Fruit fly (Drosophila melanogaster) whole organism, embryonic: ENCODE measurements around the gene RpS12.

Experiments
- CG10267 ChIP-seq: fragments of 200-800 bp; sonication (Bioruptor generic); optimal IDR thresholded peaks from 2 replicates; lab custom pipeline; 2018; ENCODE audit warnings: missing biosample characterization, mild to moderate bottlenecking, missing genetic modification characterization, moderate library complexity
- CG11247 ChIP-seq: fragments of 200-800 bp; sonication (Bioruptor generic); IDR thresholded peaks from 2 replicates; pipeline ENCODE4 v1.3.6; 2022; ENCODE audit warnings: missing biosample characterization, missing genetic modification characterization
- CG11560 ChIP-seq: fragments of 200-800 bp; sonication (Bioruptor generic); IDR thresholded peaks from 3 replicates; pipeline ENCODE4 v1.3.6; 2022; ENCODE audit warnings: missing biosample characterization, missing genetic modification characterization
- CG12071 ChIP-seq: fragments of 200-800 bp; sonication (Bioruptor generic); optimal IDR thresholded peaks from 3 replicates; lab custom pipeline; 2018; ENCODE audit warnings: missing biosample characterization, mild to moderate bottlenecking, missing genetic modification characterization
- CG13624 ChIP-seq: fragments of 200-800 bp; sonication (Bioruptor generic); optimal IDR thresholded peaks from 2 replicates; lab custom pipeline; 2016; ENCODE audit warnings: missing biosample characterization, missing genetic modification characterization
- CG34422 ChIP-seq: fragments of 200-800 bp; sonication (Bioruptor generic); IDR thresholded peaks from 3 replicates; pipeline ENCODE4 v1.3.6; 2022; ENCODE audit warnings: missing biosample characterization, missing genetic modification characterization
- CG42726 ChIP-seq: fragments of 200-800 bp; sonication (Bioruptor generic); IDR thresholded peaks from 2 replicates; pipeline ENCODE4 v1.3.6; 2022; ENCODE audit warnings: missing biosample characterization, missing genetic modification characterization; ENCODE audit not compliant: partially characterized antibody
- CG6175 ChIP-seq: fragments of 200-800 bp; sonication (Bioruptor generic); IDR thresholded peaks from 3 replicates; pipeline ENCODE4 v1.3.6; 2022; ENCODE audit warnings: missing biosample characterization, missing genetic modification characterization
- CG7357 ChIP-seq: fragments of 200-800 bp; sonication (Bioruptor generic); IDR thresholded peaks from 3 replicates; pipeline ENCODE4 v1.3.6; 2022; ENCODE audit warnings: missing biosample characterization, missing genetic modification characterization
- CG7987 ChIP-seq: fragments of 200-800 bp; sonication (Bioruptor generic); optimal IDR thresholded peaks from 2 replicates; lab custom pipeline; 2018; ENCODE audit warnings: missing biosample characterization, mild to moderate bottlenecking, missing genetic modification characterization, moderate library complexity
- CG9609 ChIP-seq: fragments of 200-800 bp; sonication (Bioruptor generic); optimal IDR thresholded peaks from 3 replicates; lab custom pipeline; 2016; ENCODE audit warnings: missing biosample characterization, missing genetic modification characterization
- CG9797 ChIP-seq: fragments of 200-800 bp; sonication (Bioruptor generic); optimal IDR thresholded peaks from 3 replicates; lab custom pipeline; 2018; ENCODE audit warnings: missing biosample characterization, mild to moderate bottlenecking, missing genetic modification characterization
- D19B ChIP-seq: fragments of 200-800 bp; sonication (Bioruptor generic); optimal IDR thresholded peaks from 2 replicates; lab custom pipeline; 2017; ENCODE audit warnings: missing biosample characterization, mild to moderate bottlenecking, missing genetic modification characterization
- Gsc ChIP-seq: fragments of 200-800 bp; sonication (Bioruptor generic); IDR thresholded peaks from 2 replicates; pipeline ENCODE4 v1.3.6; 2022; ENCODE audit warnings: missing biosample characterization, missing genetic modification characterization
- Gug ChIP-seq: fragments of 200-800 bp; sonication (Bioruptor generic); IDR thresholded peaks from 4 replicates; pipeline ENCODE4 v1.3.6; 2022; ENCODE audit warnings: missing biosample characterization, missing genetic modification characterization
- HHEX ChIP-seq: fragments of 200-800 bp; sonication (Bioruptor generic); optimal IDR thresholded peaks from 3 replicates; lab custom pipeline; 2017; ENCODE audit warnings: missing biosample characterization, mild to moderate bottlenecking, missing genetic modification characterization, missing genetic modification reagents
- Hmr ChIP-seq: fragments of 200-800 bp; sonication (Bioruptor generic); optimal IDR thresholded peaks from 3 replicates; lab custom pipeline; 2017; ENCODE audit warnings: mild to moderate bottlenecking, missing biosample characterization, missing genetic modification reagents, missing genetic modification characterization
- Hr51 ChIP-seq, 2 experiments: fragments of 200-800 bp; sonication (Bioruptor generic); optimal IDR thresholded peaks; 2 replicates in 1 of 2; 3 replicates in 1 of 2; lab custom pipeline; 2016 to 2018; ENCODE audit warnings: missing biosample characterization in 2 of 2, missing genetic modification characterization in 2 of 2, mild to moderate bottlenecking in 1 of 2, moderate library complexity in 1 of 2
- NFAT ChIP-seq: fragments of 200-800 bp; sonication (Bioruptor generic); IDR thresholded peaks from 2 replicates; pipeline ENCODE4 v1.3.6; 2022; ENCODE audit warnings: missing biosample characterization, missing genetic modification characterization
- Optix ChIP-seq: fragments of 200-800 bp; sonication (Bioruptor generic); IDR thresholded peaks from 3 replicates; pipeline ENCODE4 v1.3.6; 2022; ENCODE audit warnings: missing biosample characterization, missing genetic modification characterization
- PHDP ChIP-seq: fragments of 200-800 bp; sonication (Bioruptor generic); optimal IDR thresholded peaks from 3 replicates; lab custom pipeline; 2018; ENCODE audit warnings: missing biosample characterization, mild to moderate bottlenecking, missing genetic modification characterization, moderate library complexity
- Side ChIP-seq: fragments of 200-800 bp; sonication (Bioruptor generic); optimal IDR thresholded peaks from 2 replicates; lab custom pipeline; 2016; ENCODE audit warnings: missing biosample characterization, missing genetic modification characterization
- Spps ChIP-seq: fragments of 200-800 bp; sonication (Bioruptor generic); optimal IDR thresholded peaks from 2 replicates; lab custom pipeline; 2018; ENCODE audit warnings: missing biosample characterization, mild to moderate bottlenecking, missing genetic modification characterization
- Sry-δ ChIP-seq: fragments of 200-800 bp; sonication (Bioruptor generic); optimal IDR thresholded peaks from 2 replicates; lab custom pipeline; 2016; ENCODE audit warnings: missing biosample characterization, missing genetic modification characterization
- Vsx1 ChIP-seq: fragments of 200-800 bp; sonication (Bioruptor generic); optimal IDR thresholded peaks from 2 replicates; lab custom pipeline; 2017; ENCODE audit warnings: missing biosample characterization, mild to moderate bottlenecking, missing genetic modification characterization, missing genetic modification reagents
- bigmax ChIP-seq: fragments of 200-800 bp; sonication (Bioruptor generic); optimal IDR thresholded peaks from 2 replicates; lab custom pipeline; 2018; ENCODE audit warnings: missing biosample characterization, mild to moderate bottlenecking, missing genetic modification characterization
- crc ChIP-seq: fragments of 200-800 bp; sonication (Bioruptor generic); optimal IDR thresholded peaks from 2 replicates; lab custom pipeline; 2016; ENCODE audit warnings: missing biosample characterization, missing genetic modification characterization
- cwo ChIP-seq: fragments of 200-800 bp; sonication (Bioruptor generic); optimal IDR thresholded peaks from 3 replicates; lab custom pipeline; 2017; ENCODE audit warnings: missing biosample characterization, missing genetic modification characterization, mild to moderate bottlenecking, moderate library complexity, missing genetic modification reagents
- dati ChIP-seq: fragments of 200-800 bp; sonication (Bioruptor generic); IDR thresholded peaks from 2 replicates; pipeline ENCODE4 v1.3.6; 2022; ENCODE audit warnings: missing biosample characterization, missing genetic modification characterization
- esg ChIP-seq: fragments of 200-800 bp; sonication (Bioruptor generic); conservative IDR thresholded peaks from 2 replicates; pipeline ENCODE4 v1.3.6; 2022; ENCODE audit warnings: missing biosample characterization, missing genetic modification characterization
- ewg ChIP-seq: fragments of 200-800 bp; sonication (Bioruptor generic); optimal IDR thresholded peaks from 3 replicates; lab custom pipeline; 2017; ENCODE audit warnings: mild to moderate bottlenecking, missing biosample characterization, missing genetic modification reagents, missing genetic modification characterization
- fu2 ChIP-seq: fragments of 200-800 bp; sonication (Bioruptor generic); optimal IDR thresholded peaks from 2 replicates; lab custom pipeline; 2016; ENCODE audit warnings: missing biosample characterization, missing genetic modification characterization
- gcm2 ChIP-seq: fragments of 200-800 bp; sonication (Bioruptor generic); optimal IDR thresholded peaks from 2 replicates; lab custom pipeline; 2016; ENCODE audit warnings: missing biosample characterization, missing genetic modification characterization
- her ChIP-seq: fragments of 200-800 bp; sonication (Bioruptor generic); optimal IDR thresholded peaks from 2 replicates; lab custom pipeline; 2016; ENCODE audit warnings: missing biosample characterization, missing genetic modification characterization
- hkb ChIP-seq, 2 experiments: fragments of 200-800 bp in 1 of 2; fragments of >200 bp in 1 of 2; sonication (Bioruptor generic) in 1 of 2; IDR thresholded peaks in 1 of 2; optimal IDR thresholded peaks in 1 of 2; 2 replicates each; pipeline versions ENCODE4 v1.3.6 to Lab custom; 2017 to 2022; ENCODE audit warnings: missing biosample characterization in 1 of 2, missing genetic modification characterization in 1 of 2
- inv ChIP-seq: fragments of 200-800 bp; sonication (Bioruptor generic); IDR thresholded peaks from 2 replicates; pipeline ENCODE4 v1.3.6; 2022; ENCODE audit warnings: missing biosample characterization, missing genetic modification characterization; ENCODE audit not compliant: partially characterized antibody
- klu ChIP-seq: fragments of 200-800 bp; sonication (Bioruptor generic); IDR thresholded peaks from 2 replicates; pipeline ENCODE4 v1.3.6; 2022; ENCODE audit warnings: missing biosample characterization, missing genetic modification characterization
- luna ChIP-seq: fragments of 200-800 bp; sonication (Bioruptor generic); optimal IDR thresholded peaks from 2 replicates; lab custom pipeline; 2016; ENCODE audit warnings: missing biosample characterization, missing genetic modification characterization
- repo ChIP-seq: fragments of 200-800 bp; sonication (Bioruptor generic); optimal IDR thresholded peaks from 2 replicates; lab custom pipeline; 2016; ENCODE audit warnings: missing biosample characterization, missing genetic modification characterization
- run ChIP-seq: fragments of 200-800 bp; sonication (Bioruptor generic); optimal IDR thresholded peaks from 3 replicates; lab custom pipeline; 2018; ENCODE audit warnings: missing biosample characterization, mild to moderate bottlenecking, missing genetic modification characterization
- sisA ChIP-seq: fragments of 200-800 bp; sonication (Bioruptor generic); IDR thresholded peaks from 2 replicates; pipeline ENCODE4 v1.3.6; 2022; ENCODE audit warnings: missing biosample characterization, missing genetic modification characterization
- tap ChIP-seq: fragments of 200-800 bp; optimal IDR thresholded peaks from 3 replicates; lab custom pipeline; 2019; ENCODE audit warnings: missing biosample characterization, mild to moderate bottlenecking, missing genetic modification characterization, moderate library complexity
- tio ChIP-seq: fragments of 200-800 bp; sonication (Bioruptor generic); optimal IDR thresholded peaks from 2 replicates; lab custom pipeline; 2017; ENCODE audit warnings: missing biosample characterization, missing genetic modification characterization, inconsistent platforms
- tna ChIP-seq: fragments of 200-800 bp; sonication (Bioruptor generic); IDR thresholded peaks from 2 replicates; pipeline ENCODE4 v1.3.6; 2022; ENCODE audit warnings: missing biosample characterization, missing genetic modification characterization; ENCODE audit not compliant: partially characterized antibody
- tup ChIP-seq: fragments of 200-800 bp; sonication (Bioruptor generic); optimal IDR thresholded peaks from 2 replicates; lab custom pipeline; 2016; ENCODE audit warnings: missing biosample characterization, mild to moderate bottlenecking, missing genetic modification characterization, moderate library complexity
- twi ChIP-seq: fragments of 200-800 bp; optimal IDR thresholded peaks from 2 replicates; lab custom pipeline; 2019; ENCODE audit warnings: missing biosample characterization, mild to moderate bottlenecking, missing genetic modification characterization, moderate library complexity
- usp ChIP-seq: fragments of >200 bp; optimal IDR thresholded peaks from 2 replicates; lab custom pipeline; 2017; ENCODE audit warnings: missing biosample characterization, missing genetic modification characterization
- wor ChIP-seq: fragments of 200-800 bp; sonication (Bioruptor generic); IDR thresholded peaks from 2 replicates; pipeline ENCODE4 v1.3.6; 2022; ENCODE audit warnings: missing biosample characterization, missing genetic modification characterization
- zen2 ChIP-seq: fragments of 200-800 bp; sonication (Bioruptor generic); IDR thresholded peaks from 3 replicates; pipeline ENCODE4 v1.3.6; 2022; ENCODE audit warnings: missing biosample characterization, missing genetic modification characterization; ENCODE audit not compliant: partially characterized antibody

RpS12 gene

dm6 chr3L:13022160-13022853 is 845 bp upstream of the RpS12 start, which contains the start of gene Adk2 (continued):
- TF ChIP-seq wor = no peak
- no peak for TF ChIP-seq hkb (optimal IDR thresholded peaks at IDR 0.05; lab: Kevin White, UChicago)
- 0 out of 2 replicates have a peak, but pooled peaks have one; percentile 26 for TF ChIP-seq hkb (GFP tag; IDR thresholded peaks at IDR 0.05; lab: Robert Waterston, UW)
- peak; percentile 60 for TF ChIP-seq CG11247
- TF ChIP-seq CG10267 = no peak
- TF ChIP-seq repo (GFP tag; lab: Kevin White, UChicago) = no peak
- peak; percentile 47 for TF ChIP-seq sisA (GFP tag; lab: Robert Waterston, UW)
- TF ChIP-seq Vsx1 (GFP tag; lab: Kevin White, UChicago) = no peak
- TF ChIP-seq crc (GFP tag; lab: Kevin White, UChicago) = no peak
- TF ChIP-seq Side (GFP tag; lab: Kevin White, UChicago) = no peak
- no peak for TF ChIP-seq Sry-δ (GFP tag; lab: Kevin White, UChicago)
- TF ChIP-seq run (tag; lab: Kevin White, UChicago) = no peak
- TF ChIP-seq fu2 = no peak
- no peak for TF ChIP-seq CG13624 (GFP tag; lab: Kevin White, UChicago)
- TF ChIP-seq tio (GFP tag; lab: Kevin White, UChicago) = no peak
- TF ChIP-seq NFAT (GFP tag; lab: Robert Waterston, UW) = peak; percentile 80
- TF ChIP-seq dati (GFP tag; lab: Robert Waterston, UW) = no peak
- no peak for TF ChIP-seq Optix
- peak; percentile 33 for TF ChIP-seq HHEX (GFP tag; lab: Kevin White, UChicago)
- no peak for TF ChIP-seq CG6175
- TF ChIP-seq CG42726 (GFP tag; lab: Robert Waterston, UW) = 0 out of 2 replicates have a peak, but pooled peaks have one; percentile 56
- no peak for TF ChIP-seq Hmr (GFP tag; lab: Kevin White, UChicago)
- peak; percentile 12 for TF ChIP-seq CG9609 (GFP tag; lab: Kevin White, UChicago)
- no peak for TF ChIP-seq tna (GFP tag; lab: Robert Waterston, UW)
- TF ChIP-seq PHDP = no peak
- peak; percentile 69; the same call in 2 of the 3 replicates for TF ChIP-seq CG34422 (GFP tag; lab: Robert Waterston, UW)
- peak; percentile 11; the same call in 1 of the 2 replicates for TF ChIP-seq esg
- no peak for TF ChIP-seq inv
- peak; percentile 67 for TF ChIP-seq Gug (GFP tag; lab: Robert Waterston, UW)
- TF ChIP-seq gcm2 (GFP tag; lab: Kevin White, UChicago) = no peak
- no peak for TF ChIP-seq CG7357 (GFP tag; lab: Robert Waterston, UW)
- no peak for TF ChIP-seq tap (tag; lab: Kevin White, UChicago)
- peak; percentile 29 for TF ChIP-seq tup (GFP tag; lab: Kevin White, UChicago)
- TF ChIP-seq ewg (GFP tag; lab: Kevin White, UChicago) = no peak
- peak; percentile 84 for TF ChIP-seq cwo (GFP tag; lab: Kevin White, UChicago)
- TF ChIP-seq usp (GFP tag; lab: Kevin White, UChicago) = no peak
- no peak for TF ChIP-seq Gsc (GFP tag; lab: Robert Waterston, UW)
- TF ChIP-seq CG12071 (GFP tag; lab: Kevin White, UChicago) = no peak
- TF ChIP-seq twi (tag; lab: Kevin White, UChicago) = peak; percentile 4
- TF ChIP-seq luna (GFP tag; lab: Kevin White, UChicago) = no peak
- TF ChIP-seq zen2 (GFP tag; lab: Robert Waterston, UW) = no peak
- peak; percentile 75 for TF ChIP-seq CG9797 (GFP tag; lab: Kevin White, UChicago)
- TF ChIP-seq bigmax (GFP tag; lab: Kevin White, UChicago) = no peak
- TF ChIP-seq CG11560 (tag; lab: Robert Waterston, UW) = no peak
- TF ChIP-seq klu (GFP tag; lab: Robert Waterston, UW) = 0 out of 2 replicates have a peak, but pooled peaks have one; percentile 16
- no peak for TF ChIP-seq Spps (tag; lab: Kevin White, UChicago)
- TF ChIP-seq Hr51 (GFP tag; optimal IDR thresholded peaks at IDR 0.05; lab: Kevin White, UChicago) = no peak
- TF ChIP-seq her (GFP tag; lab: Kevin White, UChicago) = no peak
- no peak for TF ChIP-seq D19B (GFP tag; lab: Kevin White, UChicago)
- TF ChIP-seq CG7987 (GFP tag; lab: Kevin White, UChicago) = peak; percentile 34
